Worm (Caenorhabditis elegans) whole organism, L2 larva: ENCODE measurements around the gene F49E11.7.

Experiments used
- aly-2 ChIP-seq: fragments of 150-350 bp; optimal IDR thresholded peaks from 2 replicates; lab custom pipeline; 2014; ENCODE audit warnings: missing biosample characterization, missing genetic modification characterization
- blmp-1 ChIP-seq: sonication (generic microtip); optimal IDR thresholded peaks from 2 replicates; lab custom pipeline; 2017; ENCODE audit warnings: missing genetic modification characterization, mild to moderate bottlenecking, missing compliant biosample characterization, antibody characterized with exemption, moderate library complexity; ENCODE audit not compliant: insufficient read depth
- ceh-82 ChIP-seq: fragments of 150-350 bp; optimal IDR thresholded peaks from 2 replicates; lab custom pipeline; 2014; ENCODE audit warnings: missing biosample characterization, missing genetic modification characterization
- egl-27 ChIP-seq: sonication (generic microtip); optimal IDR thresholded peaks from 3 replicates; lab custom pipeline; 2017; ENCODE audit warnings: missing biosample characterization, missing genetic modification reagents, missing genetic modification characterization
- fos-1 ChIP-seq: fragments of 150-350 bp; optimal IDR thresholded peaks from 2 replicates; lab custom pipeline; 2014; ENCODE audit warnings: missing biosample characterization, missing genetic modification characterization
- lin-11 ChIP-seq: fragments of 150-350 bp; sonication (generic microtip); optimal IDR thresholded peaks from 2 replicates; lab custom pipeline; 2014; ENCODE audit warnings: missing biosample characterization, missing genetic modification characterization, inconsistent platforms, mixed read lengths
- lin-13 ChIP-seq: fragments of 150-350 bp; optimal IDR thresholded peaks from 2 replicates; lab custom pipeline; 2014; ENCODE audit warnings: missing biosample characterization, missing genetic modification reagents, missing genetic modification characterization
- lsy-2 ChIP-seq, 2 experiments: fragments of 150-350 bp in 1 of 2; sonication (generic microtip) in 1 of 2; optimal IDR thresholded peaks; 2 replicates each; lab custom pipeline; 2014 to 2017; ENCODE audit warnings: missing biosample characterization in 2 of 2, missing genetic modification characterization in 2 of 2
- nhr-10 ChIP-seq: sonication (generic microtip); optimal IDR thresholded peaks from 2 replicates; lab custom pipeline; 2017; ENCODE audit warnings: missing biosample characterization, missing genetic modification characterization
- nhr-12 ChIP-seq: fragments of 150-350 bp; optimal IDR thresholded peaks from 2 replicates; lab custom pipeline; 2014; ENCODE audit warnings: missing biosample characterization, missing genetic modification characterization
- nhr-129 ChIP-seq: fragments of 150-350 bp; optimal IDR thresholded peaks from 2 replicates; lab custom pipeline; 2014; ENCODE audit warnings: missing biosample characterization, missing genetic modification characterization
- ztf-1 ChIP-seq: fragments of 200-800 bp; sonication (Bioruptor generic); conservative IDR thresholded peaks from 2 replicates; pipeline ENCODE4 v1.3.6; 2022; ENCODE audit warnings: missing genetic modification characterization, missing compliant biosample characterization

- TF ChIP-seq nhr-10 (tag; lab: Kevin White, UChicago) (no peak), ztf-1 (GFP tag; lab: Robert Waterston, UW) (no peak), nhr-129 (tag; lab: Kevin White, UChicago) (no peak), lsy-2 (tag; optimal IDR thresholded peaks at IDR 0.05; lab: Kevin White, UChicago) (no peak), egl-27 (tag; lab: Kevin White, UChicago) (no peak), aly-2 (tag; lab: Kevin White, UChicago) (no peak), nhr-12 (tag; lab: Kevin White, UChicago) (no peak), blmp-1 (tag; lab: Kevin White, UChicago) (no peak), ceh-82 (tag; lab: Kevin White, UChicago) (no peak), lin-11 (tag; lab: Kevin White, UChicago) (no peak), lin-13 (no peak), fos-1 (tag; lab: Kevin White, UChicago) (no peak)
Observed at ce11 chrIV:13085675-13086074, 33.0 kb downstream of the F49E11.7 start.
